Fruit fly (Drosophila melanogaster) S2 (cell line): Measurements from ENCODE around the gene CG7183.

ENCODE experiments used
- CG8478 ChIP-seq: fragments of >200 bp; optimal IDR thresholded peaks from 2 replicates; lab custom pipeline; 2018
- CTCF ChIP-seq, 2 experiments: fragments of >200 bp; optimal IDR thresholded peaks; 2 replicates each; lab custom pipeline; 2018

DNA sequence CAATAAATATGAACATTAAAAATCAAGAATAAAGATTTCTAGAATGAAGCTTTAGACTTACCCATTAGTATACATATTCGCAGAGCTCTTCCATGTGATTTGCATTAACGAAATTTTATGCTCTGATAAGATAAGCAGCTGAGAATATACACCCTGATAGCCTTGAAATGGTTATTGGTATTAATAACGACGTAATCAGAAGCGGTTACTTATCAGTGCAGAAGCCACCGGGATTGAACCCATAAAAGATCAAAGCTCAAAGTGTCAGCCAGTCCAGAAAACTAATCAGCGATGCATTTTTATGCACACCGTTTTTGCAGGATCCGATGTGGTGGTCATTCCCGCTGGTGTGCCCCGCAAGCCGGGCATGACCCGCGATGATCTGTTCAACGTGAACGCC lies 6.9 kb upstream of the CG7183 start:
- TF ChIP-seq CG8478 (no peak), CTCF (optimal IDR thresholded peaks at IDR 0.05; lab: Kevin White, UChicago) (no peak)
